Fruit fly (Drosophila melanogaster) whole organism, embryonic: ENCODE data around the gene Lim1.

Experiments used
- Atf-2 ChIP-seq: fragments of 200-800 bp; sonication (Bioruptor generic); optimal IDR thresholded peaks from 2 replicates; lab custom pipeline; 2016; ENCODE audit warnings: missing biosample characterization, missing genetic modification characterization
- Atf6 ChIP-seq: fragments of 200-800 bp; sonication (Bioruptor generic); IDR thresholded peaks from 2 replicates; pipeline ENCODE4 v1.3.6; 2022; ENCODE audit warnings: missing biosample characterization, missing genetic modification characterization
- CG10565 ChIP-seq: fragments of 200-800 bp; sonication (Bioruptor generic); optimal IDR thresholded peaks from 3 replicates; lab custom pipeline; 2016; ENCODE audit warnings: missing biosample characterization, mild to moderate bottlenecking, missing genetic modification characterization
- CG11247 ChIP-seq: fragments of 200-800 bp; sonication (Bioruptor generic); IDR thresholded peaks from 2 replicates; pipeline ENCODE4 v1.3.6; 2022; ENCODE audit warnings: missing biosample characterization, missing genetic modification characterization
- CG11456 ChIP-seq: fragments of 200-800 bp; sonication (Bioruptor generic); IDR thresholded peaks from 3 replicates; pipeline ENCODE4 v1.3.6; 2022; ENCODE audit warnings: missing biosample characterization, missing genetic modification characterization
- CG12104 ChIP-seq: fragments of 200-800 bp; sonication (Bioruptor generic); optimal IDR thresholded peaks from 3 replicates; lab custom pipeline; 2016; ENCODE audit warnings: missing biosample characterization, missing genetic modification characterization
- CG1233 ChIP-seq: fragments of 200-800 bp; sonication (Bioruptor generic); optimal IDR thresholded peaks from 4 replicates; lab custom pipeline; 2018; ENCODE audit warnings: missing biosample characterization, mild to moderate bottlenecking, missing genetic modification characterization
- CG12391 ChIP-seq: fragments of 200-800 bp; sonication (Bioruptor generic); optimal IDR thresholded peaks from 3 replicates; lab custom pipeline; 2018; ENCODE audit warnings: missing biosample characterization, mild to moderate bottlenecking, missing genetic modification characterization, moderate library complexity
- CG14014 ChIP-seq: fragments of 200-800 bp; sonication (Bioruptor generic); IDR thresholded peaks from 2 replicates; pipeline ENCODE4 v1.3.6; 2022; ENCODE audit warnings: missing biosample characterization, missing genetic modification characterization
- CG14441 ChIP-seq: fragments of 200-800 bp; sonication (Bioruptor generic); IDR thresholded peaks from 2 replicates; pipeline ENCODE4 v1.3.6; 2022; ENCODE audit warnings: missing biosample characterization, missing genetic modification characterization
- CG17328 ChIP-seq: fragments of 200-800 bp; sonication (Bioruptor generic); IDR thresholded peaks from 2 replicates; pipeline ENCODE4 v1.3.6; 2022; ENCODE audit warnings: missing biosample characterization, missing genetic modification characterization
- CG17568 ChIP-seq: fragments of 200-800 bp; sonication (Bioruptor generic); optimal IDR thresholded peaks from 2 replicates; lab custom pipeline; 2018; ENCODE audit warnings: missing biosample characterization, mild to moderate bottlenecking, missing genetic modification characterization, moderate library complexity
- CG18262 ChIP-seq: fragments of 200-800 bp; optimal IDR thresholded peaks from 3 replicates; lab custom pipeline; 2019; ENCODE audit warnings: missing biosample characterization, mild to moderate bottlenecking, missing genetic modification characterization, moderate library complexity
- CG2889 ChIP-seq: fragments of 200-800 bp; sonication (Bioruptor generic); IDR thresholded peaks from 3 replicates; pipeline ENCODE4 v1.3.6; 2022; ENCODE audit warnings: missing biosample characterization, missing genetic modification characterization
- CG30020 ChIP-seq: fragments of 200-800 bp; optimal IDR thresholded peaks from 2 replicates; lab custom pipeline; 2019; ENCODE audit warnings: missing biosample characterization, mild to moderate bottlenecking, missing genetic modification characterization, moderate library complexity
- CG34376 ChIP-seq: fragments of 200-800 bp; sonication (Bioruptor generic); optimal IDR thresholded peaks from 2 replicates; lab custom pipeline; 2018; ENCODE audit warnings: missing biosample characterization, mild to moderate bottlenecking, missing genetic modification characterization
- CG6272 ChIP-seq: fragments of 200-800 bp; sonication (Bioruptor generic); IDR thresholded peaks from 2 replicates; pipeline ENCODE4 v1.3.6; 2022; ENCODE audit warnings: missing biosample characterization, missing genetic modification characterization
- CG7745 ChIP-seq: fragments of 200-800 bp; sonication (Bioruptor generic); optimal IDR thresholded peaks from 2 replicates; lab custom pipeline; 2018; ENCODE audit warnings: missing biosample characterization, mild to moderate bottlenecking, missing genetic modification characterization, moderate library complexity
- CG7786 ChIP-seq: fragments of 200-800 bp; sonication (Bioruptor generic); optimal IDR thresholded peaks from 2 replicates; lab custom pipeline; 2016; ENCODE audit warnings: missing biosample characterization, missing genetic modification characterization
- CG7963 ChIP-seq: fragments of 200-800 bp; sonication (Bioruptor generic); IDR thresholded peaks from 3 replicates; pipeline ENCODE4 v1.3.6; 2022; ENCODE audit warnings: missing biosample characterization, missing genetic modification characterization; ENCODE audit not compliant: partially characterized antibody
- CG8089 ChIP-seq: fragments of 200-800 bp; sonication (Bioruptor generic); optimal IDR thresholded peaks from 3 replicates; lab custom pipeline; 2016; ENCODE audit warnings: missing biosample characterization, missing genetic modification characterization
- CG8765 ChIP-seq: fragments of 200-800 bp; sonication (Bioruptor generic); IDR thresholded peaks from 2 replicates; pipeline ENCODE4 v1.3.6; 2022; ENCODE audit warnings: missing biosample characterization, missing genetic modification characterization
- Camta ChIP-seq: fragments of 200-800 bp; sonication (Bioruptor generic); optimal IDR thresholded peaks from 2 replicates; lab custom pipeline; 2016; ENCODE audit warnings: missing biosample characterization, missing genetic modification characterization
- Drgx ChIP-seq: fragments of 200-800 bp; sonication (Bioruptor generic); IDR thresholded peaks from 2 replicates; pipeline ENCODE4 v1.3.6; 2022; ENCODE audit warnings: missing biosample characterization, missing genetic modification characterization
- ERR ChIP-seq: fragments of 200-800 bp; sonication (Bioruptor generic); optimal IDR thresholded peaks from 2 replicates; lab custom pipeline; 2016; ENCODE audit warnings: missing biosample characterization, missing genetic modification characterization
- HLH3B ChIP-seq: fragments of 200-800 bp; sonication (Bioruptor generic); IDR thresholded peaks from 2 replicates; pipeline ENCODE4 v1.3.6; 2022; ENCODE audit warnings: missing biosample characterization, missing genetic modification characterization
- HLHmδ ChIP-seq: fragments of 200-800 bp; sonication (Bioruptor generic); optimal IDR thresholded peaks from 2 replicates; lab custom pipeline; 2018; ENCODE audit warnings: missing biosample characterization, mild to moderate bottlenecking, missing genetic modification characterization, moderate library complexity
- Hr51 ChIP-seq, 2 experiments: fragments of 200-800 bp; sonication (Bioruptor generic); optimal IDR thresholded peaks; 2 replicates in 1 of 2; 3 replicates in 1 of 2; lab custom pipeline; 2016 to 2018; ENCODE audit warnings: missing biosample characterization in 2 of 2, missing genetic modification characterization in 2 of 2, mild to moderate bottlenecking in 1 of 2, moderate library complexity in 1 of 2
- Lhr ChIP-seq: fragments of 200-800 bp; sonication (Bioruptor generic); optimal IDR thresholded peaks from 3 replicates; lab custom pipeline; 2017; ENCODE audit warnings: mild to moderate bottlenecking, missing biosample characterization, missing genetic modification reagents, missing genetic modification characterization
- Lim3 ChIP-seq: fragments of 200-800 bp; sonication (Bioruptor generic); IDR thresholded peaks from 2 replicates; pipeline ENCODE4 v1.3.6; 2022; ENCODE audit warnings: missing biosample characterization, missing genetic modification characterization
- Mad ChIP-seq: fragments of 200-800 bp; sonication (Bioruptor generic); optimal IDR thresholded peaks from 2 replicates; lab custom pipeline; 2016; ENCODE audit warnings: missing biosample characterization, missing genetic modification characterization
- NK7.1 ChIP-seq: fragments of 200-800 bp; sonication (Bioruptor generic); optimal IDR thresholded peaks from 3 replicates; lab custom pipeline; 2016; ENCODE audit warnings: missing biosample characterization, missing genetic modification characterization
- Neu2 ChIP-seq: fragments of 200-800 bp; sonication (Bioruptor generic); optimal IDR thresholded peaks from 3 replicates; lab custom pipeline; 2016; ENCODE audit warnings: missing biosample characterization, missing genetic modification characterization, borderline replicate concordance
- Nf-YB ChIP-seq: fragments of 200-800 bp; sonication (Bioruptor generic); optimal IDR thresholded peaks from 3 replicates; lab custom pipeline; 2019; ENCODE audit warnings: missing biosample characterization, mild to moderate bottlenecking, missing genetic modification characterization, moderate library complexity
- ato ChIP-seq: fragments of 200-800 bp; sonication (Bioruptor generic); IDR thresholded peaks from 2 replicates; pipeline ENCODE4 v1.3.6; 2022; ENCODE audit warnings: missing biosample characterization, missing genetic modification characterization; ENCODE audit not compliant: partially characterized antibody
- crc ChIP-seq: fragments of 200-800 bp; sonication (Bioruptor generic); optimal IDR thresholded peaks from 2 replicates; lab custom pipeline; 2016; ENCODE audit warnings: missing biosample characterization, missing genetic modification characterization
- dmrt11E ChIP-seq: fragments of 200-800 bp; sonication (Bioruptor generic); optimal IDR thresholded peaks from 3 replicates; lab custom pipeline; 2018; ENCODE audit warnings: missing biosample characterization, mild to moderate bottlenecking, missing genetic modification characterization, moderate library complexity
- en ChIP-seq: fragments of 200-800 bp; sonication (Bioruptor generic); optimal IDR thresholded peaks from 2 replicates; lab custom pipeline; 2016; ENCODE audit warnings: missing biosample characterization, missing genetic modification characterization
- gem ChIP-seq: fragments of 200-800 bp; sonication (Bioruptor generic); optimal IDR thresholded peaks from 2 replicates; lab custom pipeline; 2019; ENCODE audit warnings: missing biosample characterization, mild to moderate bottlenecking, missing genetic modification characterization, moderate library complexity
- gsb-n ChIP-seq: fragments of 200-800 bp; sonication (Bioruptor generic); optimal IDR thresholded peaks from 3 replicates; lab custom pipeline; 2018; ENCODE audit warnings: missing biosample characterization, mild to moderate bottlenecking, missing genetic modification characterization
- hkb ChIP-seq, 2 experiments: fragments of 200-800 bp in 1 of 2; fragments of >200 bp in 1 of 2; sonication (Bioruptor generic) in 1 of 2; IDR thresholded peaks in 1 of 2; optimal IDR thresholded peaks in 1 of 2; 2 replicates each; pipeline versions ENCODE4 v1.3.6 to Lab custom; 2017 to 2022; ENCODE audit warnings: missing biosample characterization in 1 of 2, missing genetic modification characterization in 1 of 2
- jigr1 ChIP-seq: fragments of 200-800 bp; sonication (Bioruptor generic); IDR thresholded peaks from 3 replicates; pipeline ENCODE4 v1.3.6; 2022; ENCODE audit warnings: missing biosample characterization, missing genetic modification characterization
- peb ChIP-seq: fragments of 200-800 bp; sonication (Bioruptor generic); IDR thresholded peaks from 2 replicates; pipeline ENCODE4 v1.3.6; 2022; ENCODE audit warnings: missing biosample characterization, missing genetic modification characterization
- pho ChIP-seq: fragments of 200-800 bp; sonication (Bioruptor generic); optimal IDR thresholded peaks from 2 replicates; lab custom pipeline; 2016; ENCODE audit warnings: missing biosample characterization, missing genetic modification characterization
- pnt ChIP-seq: fragments of 200-800 bp; sonication (Bioruptor generic); optimal IDR thresholded peaks from 3 replicates; lab custom pipeline; 2016; ENCODE audit warnings: missing biosample characterization, missing genetic modification characterization
- pros ChIP-seq: fragments of 200-800 bp; sonication (Bioruptor generic); optimal IDR thresholded peaks from 3 replicates; lab custom pipeline; 2019; ENCODE audit warnings: missing biosample characterization, mild to moderate bottlenecking, missing genetic modification characterization, moderate library complexity
- sens ChIP-seq: fragments of 200-800 bp; sonication (Bioruptor generic); peaks from one replicate; lab custom pipeline; 2016; ENCODE audit warnings: missing biosample characterization, missing genetic modification characterization
- shn ChIP-seq: fragments of 200-800 bp; sonication (Bioruptor generic); optimal IDR thresholded peaks from 3 replicates; lab custom pipeline; 2016; ENCODE audit warnings: missing biosample characterization, missing genetic modification characterization
- tio ChIP-seq: fragments of 200-800 bp; sonication (Bioruptor generic); optimal IDR thresholded peaks from 2 replicates; lab custom pipeline; 2017; ENCODE audit warnings: missing biosample characterization, missing genetic modification characterization, inconsistent platforms
- tll ChIP-seq, 2 experiments: fragments of 200-800 bp in 1 of 2; fragments of >200 bp in 1 of 2; sonication (Bioruptor generic) in 1 of 2; optimal IDR thresholded peaks; 2 replicates each; lab custom pipeline; 2017 to 2019; ENCODE audit warnings: missing biosample characterization in 2 of 2, missing genetic modification characterization in 2 of 2, mild to moderate bottlenecking in 1 of 2, moderate library complexity in 1 of 2
- yki ChIP-seq: fragments of >200 bp; optimal IDR thresholded peaks from 3 replicates; lab custom pipeline; 2018
- zen ChIP-seq: fragments of 200-800 bp; sonication (Bioruptor generic); optimal IDR thresholded peaks from 3 replicates; lab custom pipeline; 2018; ENCODE audit warnings: missing biosample characterization, mild to moderate bottlenecking, missing genetic modification characterization, moderate library complexity

The Lim1 gene

DNA sequence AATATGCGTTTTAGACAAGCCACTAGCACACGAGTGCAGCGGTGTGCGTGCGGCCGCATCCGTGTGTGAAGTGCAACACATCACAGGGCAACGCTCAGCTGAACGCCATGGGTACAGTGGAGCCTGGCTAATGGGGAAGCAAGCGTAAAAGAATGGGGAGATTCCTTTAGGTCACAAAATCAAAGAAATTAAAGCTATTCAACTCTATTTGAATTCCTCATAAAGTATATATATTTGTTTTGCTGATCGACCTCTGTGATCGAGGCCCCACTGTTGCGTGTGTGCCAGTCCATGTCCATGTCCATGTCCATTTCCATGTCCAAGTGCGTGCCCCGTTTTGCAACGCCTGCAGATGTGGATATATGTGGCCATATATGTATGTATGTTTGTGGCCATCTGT is 50.3 kb downstream of the Lim1 start (continued):
- no peak for TF ChIP-seq tio
- peak; percentile 63 for TF ChIP-seq Drgx (GFP tag; lab: Robert Waterston, UW)
- peak; percentile 61 for TF ChIP-seq dmrt11E (tag; lab: Kevin White, UChicago)
- TF ChIP-seq HLH3B, result no peak; the same call in 1 of the 2 replicates
- TF ChIP-seq crc (GFP tag; lab: Kevin White, UChicago), result no peak
- peak; percentile 45 for TF ChIP-seq zen (tag; lab: Kevin White, UChicago)
- TF ChIP-seq pnt (GFP tag; lab: Kevin White, UChicago), result peak; percentile 8
- peak; percentile 43; the same call in 1 of the 2 replicates for TF ChIP-seq CG8765 (GFP tag; lab: Robert Waterston, UW)
- no peak for TF ChIP-seq yki (lab: Kevin White, UChicago)
- TF ChIP-seq CG10565 (GFP tag; lab: Kevin White, UChicago), result no peak
- TF ChIP-seq CG34376 (GFP tag; lab: Kevin White, UChicago), result no peak
- TF ChIP-seq CG7745 (tag; lab: Kevin White, UChicago), result no peak
- no peak for TF ChIP-seq peb (GFP tag; lab: Robert Waterston, UW)
- TF ChIP-seq CG14014 (GFP tag; lab: Robert Waterston, UW), result no peak
- TF ChIP-seq Mad (GFP tag; lab: Kevin White, UChicago), result no peak
- TF ChIP-seq Camta (GFP tag; lab: Kevin White, UChicago), result no peak
- TF ChIP-seq gem (tag; lab: Kevin White, UChicago), result peak; percentile 44
- no peak for TF ChIP-seq en (GFP tag; lab: Kevin White, UChicago)
- 0 out of 2 replicates have a peak, but pooled peaks have one; percentile 21 for TF ChIP-seq CG14441 (GFP tag; lab: Robert Waterston, UW)
- no peak for TF ChIP-seq ERR (GFP tag; lab: Kevin White, UChicago)
- TF ChIP-seq CG11456 (GFP tag; lab: Robert Waterston, UW), result no peak
- no peak for TF ChIP-seq CG8089 (GFP tag; lab: Kevin White, UChicago)
- no peak for TF ChIP-seq hkb (optimal IDR thresholded peaks at IDR 0.05; lab: Kevin White, UChicago)
- no peak for TF ChIP-seq hkb (GFP tag; IDR thresholded peaks at IDR 0.05; lab: Robert Waterston, UW)
- no peak for TF ChIP-seq CG11247
- TF ChIP-seq Nf-YB, result no peak
- no peak for TF ChIP-seq HLHmδ
- TF ChIP-seq NK7.1 (GFP tag; lab: Kevin White, UChicago), result no peak
- TF ChIP-seq CG30020 (tag; lab: Kevin White, UChicago), result no peak
- no peak for TF ChIP-seq Hr51 (GFP tag; optimal IDR thresholded peaks at IDR 0.05; lab: Kevin White, UChicago)
- TF ChIP-seq sens (GFP tag; lab: Kevin White, UChicago), result peak; percentile 89
- peak; percentile 2 for TF ChIP-seq CG1233 (GFP tag; lab: Kevin White, UChicago)
- no peak for TF ChIP-seq CG7963
- no peak for TF ChIP-seq tll (GFP tag; optimal IDR thresholded peaks at IDR 0.05; lab: Kevin White, UChicago)
- no peak for TF ChIP-seq Lhr
- no peak for TF ChIP-seq jigr1
- peak; percentile 46 for TF ChIP-seq CG17328 (GFP tag; lab: Robert Waterston, UW)
- TF ChIP-seq pho (GFP tag; lab: Kevin White, UChicago), result no peak
- no peak for TF ChIP-seq CG6272 (GFP tag; lab: Robert Waterston, UW)
- no peak for TF ChIP-seq ato (GFP tag; lab: Robert Waterston, UW)
- no peak for TF ChIP-seq Atf6 (GFP tag; lab: Robert Waterston, UW)
- peak; percentile 17 for TF ChIP-seq gsb-n
- peak; percentile 6 for TF ChIP-seq Neu2 (GFP tag; lab: Kevin White, UChicago)
- no peak for TF ChIP-seq CG7786 (GFP tag; lab: Kevin White, UChicago)
- TF ChIP-seq CG2889 (GFP tag; lab: Robert Waterston, UW), result no peak
- TF ChIP-seq CG12391 (tag; lab: Kevin White, UChicago), result peak; percentile 5
- no peak for TF ChIP-seq CG17568 (GFP tag; lab: Kevin White, UChicago)
- TF ChIP-seq CG12104 (GFP tag; lab: Kevin White, UChicago), result no peak
- no peak for TF ChIP-seq Lim3 (GFP tag; lab: Robert Waterston, UW)
- no peak for TF ChIP-seq shn
- peak; percentile 32 for TF ChIP-seq CG18262 (tag; lab: Kevin White, UChicago)
- no peak for TF ChIP-seq pros (GFP tag; lab: Kevin White, UChicago)
- TF ChIP-seq Atf-2 (GFP tag; lab: Kevin White, UChicago), result no peak
